Worm (Caenorhabditis elegans): ENCODE results near the gene clx-1.

clx-1 gene

ce11 chrIV:7734619-7735018, at the start of gene clx-1:
Gene clx-1 (plus strand): TSS chrIV:7734648.
- TF ChIP-seq nhr-120 (GFP tag; IDR thresholded peaks at IDR 0.05) (no peak), dpff-1 (tag; optimal IDR thresholded peaks at IDR 0.05) (no peak), egrh-3 (GFP tag; IDR thresholded peaks at IDR 0.05) (peak; percentile 36; the same call in 1 of the 2 replicates)

- TF ChIP-seq madf-8 (GFP tag; conservative IDR thresholded peaks at IDR 0.05) (no peak), akir-1 (GFP tag; optimal IDR thresholded peaks at IDR 0.05) (no peak), dpff-1 (tag; optimal IDR thresholded peaks at IDR 0.05) (no peak), attf-5 (GFP tag; optimal IDR thresholded peaks at IDR 0.05) (no peak), nhr-80 (tag; optimal IDR thresholded peaks at IDR 0.05) (peak; percentile 46), tlf-1 (GFP tag; optimal IDR thresholded peaks at IDR 0.05) (no peak)
Measured at ce11 chrIV:7689326-7689725, 45.1 kb upstream of the clx-1 start.

- TF ChIP-seq nfya-1 (tag; optimal IDR thresholded peaks at IDR 0.05; ENCODE audit: borderline replicate concordance, insufficient read depth) = no peak
- TF ChIP-seq hlh-12 (tag; optimal IDR thresholded peaks at IDR 0.05) = no peak
- no peak for TF ChIP-seq B0035.1 (tag; optimal IDR thresholded peaks at IDR 0.05)
- TF ChIP-seq rpc-1 (optimal IDR thresholded peaks at IDR 0.05) = no peak
- no peak for TF ChIP-seq rpc-1 (tag; optimal IDR thresholded peaks at IDR 0.05)
- TF ChIP-seq ceh-27 (GFP tag; optimal IDR thresholded peaks at IDR 0.05) = no peak
- TF ChIP-seq nfya-2 (GFP tag; IDR thresholded peaks at IDR 0.05) = no peak
- TF ChIP-seq ceh-58 (GFP tag; IDR thresholded peaks at IDR 0.05) = no peak
- TF ChIP-seq sptf-2 (GFP tag; optimal IDR thresholded peaks at IDR 0.05) = no peak
- TF ChIP-seq K11D2.4 (GFP tag; IDR thresholded peaks at IDR 0.05) = no peak
Measured at ce11 chrIV:7692451-7692850, 42.0 kb upstream of the clx-1 start.

ce11 chrIV:7698320-7698719, 36.1 kb upstream of the clx-1 start, which contains the start of gene flp-13:
Gene flp-13 (minus strand): TSS chrIV:7698420.
- TF ChIP-seq unc-130 (GFP tag; optimal IDR thresholded peaks at IDR 0.05) = no peak
- no peak for TF ChIP-seq ceh-58 (GFP tag; IDR thresholded peaks at IDR 0.05)
- TF ChIP-seq nhr-80 (tag; optimal IDR thresholded peaks at IDR 0.05) = no peak
- TF ChIP-seq nhr-90 (tag; optimal IDR thresholded peaks at IDR 0.05) = no peak

ce11 chrIV:7706805-7707204, 27.6 kb upstream of the clx-1 start, which contains the start of gene F33D4.4:
Gene F33D4.4 (minus strand): TSS chrIV:7706905.
- no peak for TF ChIP-seq C06A6.2 (GFP tag; conservative IDR thresholded peaks at IDR 0.05)

ce11 chrIV:7709701-7710100, 24.7 kb upstream of the clx-1 start, which contains the start of the genes mrpl-1, emc-6 and mrps-24:
Gene mrpl-1 (minus strand): TSS chrIV:7709701.
Gene emc-6 (minus strand): TSS chrIV:7709736.
Gene mrps-24 (plus strand): TSS chrIV:7710045.
- no peak for TF ChIP-seq unc-62 (GFP tag; optimal IDR thresholded peaks at IDR 0.05)
- TF ChIP-seq B0035.1 (tag; optimal IDR thresholded peaks at IDR 0.05) = no peak
- TF ChIP-seq ekl-4 (GFP tag; IDR thresholded peaks at IDR 0.05) = no peak
- TF ChIP-seq mcd-1 (GFP tag; IDR thresholded peaks at IDR 0.05) = peak; percentile 92
- TF ChIP-seq lin-35 (GFP tag; optimal IDR thresholded peaks at IDR 0.05) = peak in 1 of 3 experiments; percentile 75
- TF ChIP-seq rpc-1 (optimal IDR thresholded peaks at IDR 0.05) = no peak
- TF ChIP-seq rpc-1 (tag; optimal IDR thresholded peaks at IDR 0.05) = no peak
- TF ChIP-seq snpc-1.3 (tag; optimal IDR thresholded peaks at IDR 0.05; ENCODE audit: insufficient read depth) = peak; percentile 72
- TF ChIP-seq nhr-27 (tag; optimal IDR thresholded peaks at IDR 0.05) = no peak
- peak; percentile 25 for TF ChIP-seq ZK185.1 (tag; optimal IDR thresholded peaks at IDR 0.05; ENCODE audit: poor library complexity, severe bottlenecking)
- peak; percentile 14 for TF ChIP-seq dpl-1 (GFP tag; optimal IDR thresholded peaks at IDR 0.05)
- TF ChIP-seq mxl-1 (tag; optimal IDR thresholded peaks at IDR 0.05) = no peak
- TF ChIP-seq lin-54 (GFP tag; optimal IDR thresholded peaks at IDR 0.05) = peak; percentile 24
- TF ChIP-seq B0261.1 (tag; optimal IDR thresholded peaks at IDR 0.05) = no peak
- peak; percentile 23 for TF ChIP-seq tbp1 (GFP tag; optimal IDR thresholded peaks at IDR 0.05)
- no peak for TF ChIP-seq pbrm-1 (GFP tag; IDR thresholded peaks at IDR 0.05)
- TF ChIP-seq snpc-1.1 (tag; optimal IDR thresholded peaks at IDR 0.05; ENCODE audit: insufficient read depth) = no peak
- TF ChIP-seq repo-1 (tag; optimal IDR thresholded peaks at IDR 0.05) = no peak
- TF ChIP-seq B0336.3 (GFP tag; IDR thresholded peaks at IDR 0.05) = no peak
- peak; percentile 20 for TF ChIP-seq lsl-1 (GFP tag; optimal IDR thresholded peaks at IDR 0.05)
- TF ChIP-seq F49E8.2 (tag; optimal IDR thresholded peaks at IDR 0.05; ENCODE audit: insufficient read depth) = no peak
- TF ChIP-seq madf-3 (GFP tag; IDR thresholded peaks at IDR 0.05) = no peak
- no peak for TF ChIP-seq zfh-2 (GFP tag; conservative IDR thresholded peaks at IDR 0.05)
